Worm (Caenorhabditis elegans) whole organism, early embryonic: ENCODE data around the gene F26A1.7.

ENCODE experiments used
- B0310.2 ChIP-seq: sonication (generic microtip); optimal IDR thresholded peaks from 2 replicates; lab custom pipeline; 2016; ENCODE audit warnings: mild to moderate bottlenecking, missing genetic modification characterization, missing compliant biosample characterization
- F13C5.2 ChIP-seq: sonication (generic microtip); optimal IDR thresholded peaks from 2 replicates; lab custom pipeline; 2017; ENCODE audit warnings: mild to moderate bottlenecking, missing genetic modification characterization, inconsistent platforms, missing compliant biosample characterization
- aly-1 ChIP-seq: sonication (generic microtip); optimal IDR thresholded peaks from 2 replicates; lab custom pipeline; 2016; ENCODE audit warnings: missing genetic modification characterization, missing compliant biosample characterization
- ama-1 ChIP-seq: fragments of 150-350 bp; optimal IDR thresholded peaks from 2 replicates; lab custom pipeline; 2014
- ceh-13 ChIP-seq: fragments of 200-800 bp; sonication (Bioruptor generic); optimal IDR thresholded peaks from 2 replicates; lab custom pipeline; 2018; ENCODE audit warnings: mild to moderate bottlenecking, missing genetic modification characterization, missing compliant biosample characterization
- ceh-36 ChIP-seq: sonication (generic microtip); optimal IDR thresholded peaks from 2 replicates; lab custom pipeline; 2016; ENCODE audit warnings: missing genetic modification characterization, inconsistent platforms, missing compliant biosample characterization
- ets-7 ChIP-seq: sonication (generic microtip); optimal IDR thresholded peaks from 2 replicates; lab custom pipeline; 2016; ENCODE audit warnings: missing genotype, missing genetic modification characterization, missing compliant biosample characterization
- flt-1 ChIP-seq: fragments of 200-800 bp; sonication (Bioruptor generic); IDR thresholded peaks from 2 replicates; pipeline ENCODE4 v1.3.6; 2022; ENCODE audit warnings: missing genetic modification characterization, missing compliant biosample characterization
- hmbx-1 ChIP-seq: sonication (generic microtip); optimal IDR thresholded peaks from 2 replicates; lab custom pipeline; 2016; ENCODE audit warnings: mild to moderate bottlenecking, missing genetic modification characterization, missing compliant biosample characterization
- hmg-4 ChIP-seq: fragments of 200-800 bp; sonication (Bioruptor generic); optimal IDR thresholded peaks from 2 replicates; lab custom pipeline; 2018; ENCODE audit warnings: mild to moderate bottlenecking, missing genetic modification characterization, missing compliant biosample characterization
- hnd-1 ChIP-seq: sonication (generic microtip); optimal IDR thresholded peaks from 2 replicates; lab custom pipeline; 2016; ENCODE audit warnings: missing genetic modification characterization, missing compliant biosample characterization
- pes-1 ChIP-seq: fragments of 200-800 bp; sonication (Bioruptor generic); IDR thresholded peaks from 2 replicates; pipeline ENCODE4 v1.3.6; 2022; ENCODE audit warnings: missing genetic modification reagents, missing genetic modification characterization, missing compliant biosample characterization
- scrt-1 ChIP-seq: fragments of 200-800 bp; sonication (Bioruptor generic); IDR thresholded peaks from 2 replicates; pipeline ENCODE4 v1.3.6; 2022; ENCODE audit warnings: missing genetic modification characterization, missing compliant biosample characterization
- sea-1 ChIP-seq: fragments of 200-800 bp; sonication (Bioruptor generic); conservative IDR thresholded peaks from 2 replicates; pipeline ENCODE4 v1.3.6; 2022; ENCODE audit warnings: missing genetic modification characterization, missing compliant biosample characterization
- tbx-11 ChIP-seq: fragments of 200-800 bp; sonication (Bioruptor generic); IDR thresholded peaks from 2 replicates; pipeline ENCODE4 v1.3.6; 2022; ENCODE audit warnings: missing genetic modification characterization, missing compliant biosample characterization
- tbx-37 ChIP-seq: fragments of 200-800 bp; sonication (Bioruptor generic); conservative IDR thresholded peaks from 2 replicates; pipeline ENCODE4 v1.3.6; 2022; ENCODE audit warnings: missing genetic modification reagents, missing genetic modification characterization, missing compliant biosample characterization
- tra-4 ChIP-seq: sonication (generic microtip); optimal IDR thresholded peaks from 2 replicates; lab custom pipeline; 2017; ENCODE audit warnings: missing genetic modification characterization, missing compliant biosample characterization

F26A1.7 gene

ce11 chrIII:4809526-4810153 is 10.1 kb downstream of the F26A1.7 start, which contains the start of gene pal-1:
Gene pal-1, minus strand, starts transcription at chrIII:4809576.
- TF ChIP-seq ceh-36 (no peak), tbx-37 (GFP tag; lab: Robert Waterston, UW) (no peak), tra-4 (tag; lab: Kevin White, UChicago) (no peak), hmg-4 (GFP tag; lab: Kevin White, UChicago) (no peak), aly-1 (tag; lab: Kevin White, UChicago) (no peak), scrt-1 (GFP tag; lab: Robert Waterston, UW) (no peak), hmbx-1 (tag; lab: Kevin White, UChicago) (no peak), B0310.2 (no peak), sea-1 (GFP tag; lab: Robert Waterston, UW) (no peak), ceh-13 (no peak), ama-1 (lab: Kevin White, UChicago) (no peak), tbx-11 (GFP tag; lab: Robert Waterston, UW) (no peak), pes-1 (GFP tag; lab: Robert Waterston, UW) (no peak), flt-1 (no peak), ets-7 (tag; lab: Kevin White, UChicago) (no peak), F13C5.2 (tag; lab: Kevin White, UChicago) (no peak), hnd-1 (tag; lab: Kevin White, UChicago) (no peak)

ce11 chrIII:4808089-4808488 is 11.7 kb downstream of the F26A1.7 start:
- TF ChIP-seq hnd-1 (tag; lab: Kevin White, UChicago) (no peak), flt-1 (no peak), ama-1 (lab: Kevin White, UChicago) (no peak), aly-1 (tag; lab: Kevin White, UChicago) (no peak), tbx-37 (GFP tag; lab: Robert Waterston, UW) (no peak), ceh-36 (no peak), tra-4 (tag; lab: Kevin White, UChicago) (no peak), F13C5.2 (tag; lab: Kevin White, UChicago) (no peak), sea-1 (GFP tag; lab: Robert Waterston, UW) (no peak), ets-7 (tag; lab: Kevin White, UChicago) (no peak), B0310.2 (no peak), hmg-4 (GFP tag; lab: Kevin White, UChicago) (no peak), tbx-11 (GFP tag; lab: Robert Waterston, UW) (no peak), scrt-1 (GFP tag; lab: Robert Waterston, UW) (no peak), ceh-13 (no peak), hmbx-1 (tag; lab: Kevin White, UChicago) (no peak)

- TF ChIP-seq flt-1 (no peak), tbx-11 (GFP tag; lab: Robert Waterston, UW) (no peak), B0310.2 (no peak), hmg-4 (GFP tag; lab: Kevin White, UChicago) (no peak), tra-4 (tag; lab: Kevin White, UChicago) (no peak), ets-7 (tag; lab: Kevin White, UChicago) (no peak), hnd-1 (tag; lab: Kevin White, UChicago) (no peak), tbx-37 (GFP tag; lab: Robert Waterston, UW) (no peak), ceh-36 (no peak), ama-1 (lab: Kevin White, UChicago) (no peak), F13C5.2 (tag; lab: Kevin White, UChicago) (no peak), pes-1 (GFP tag; lab: Robert Waterston, UW) (no peak), sea-1 (GFP tag; lab: Robert Waterston, UW) (no peak)
Observed at ce11 chrIII:4806345-4806744, 13.4 kb downstream of the F26A1.7 start.

- TF ChIP-seq ceh-36 = no peak
- no peak for TF ChIP-seq sea-1 (GFP tag; lab: Robert Waterston, UW)
- no peak for TF ChIP-seq aly-1 (tag; lab: Kevin White, UChicago)
- no peak for TF ChIP-seq flt-1
- no peak for TF ChIP-seq ama-1 (lab: Kevin White, UChicago)
- TF ChIP-seq hmg-4 (GFP tag; lab: Kevin White, UChicago) = no peak
- TF ChIP-seq tbx-37 (GFP tag; lab: Robert Waterston, UW) = no peak
- TF ChIP-seq scrt-1 (GFP tag; lab: Robert Waterston, UW) = no peak
- TF ChIP-seq pes-1 (GFP tag; lab: Robert Waterston, UW) = no peak
Observed at ce11 chrIII:4802707-4803106, 17.0 kb downstream of the F26A1.7 start, which contains the start of gene metl-5. Gene metl-5, plus strand, starts transcription at chrIII:4803007.

- no peak for TF ChIP-seq scrt-1 (GFP tag; lab: Robert Waterston, UW)
- no peak for TF ChIP-seq tra-4 (tag; lab: Kevin White, UChicago)
- no peak for TF ChIP-seq aly-1 (tag; lab: Kevin White, UChicago)
- TF ChIP-seq F13C5.2 (tag; lab: Kevin White, UChicago) = no peak
- TF ChIP-seq B0310.2 = no peak
- no peak for TF ChIP-seq hmbx-1 (tag; lab: Kevin White, UChicago)
- TF ChIP-seq ceh-36 = no peak
- TF ChIP-seq ceh-13 = no peak
Observed at ce11 chrIII:4796536-4796935, 23.2 kb downstream of the F26A1.7 start, which contains the start of gene tag-325. Gene tag-325, plus strand, starts transcription at chrIII:4796836.

ce11 chrIII:4796039-4796438 is 23.7 kb downstream of the F26A1.7 start:
- TF ChIP-seq tbx-11 (GFP tag; lab: Robert Waterston, UW) (no peak), hmg-4 (GFP tag; lab: Kevin White, UChicago) (peak; percentile 29)

- TF ChIP-seq B0310.2 (no peak), tra-4 (tag; lab: Kevin White, UChicago) (no peak), tbx-11 (GFP tag; lab: Robert Waterston, UW) (no peak), ceh-13 (no peak), sea-1 (GFP tag; lab: Robert Waterston, UW) (no peak), hnd-1 (tag; lab: Kevin White, UChicago) (no peak), flt-1 (no peak), tbx-37 (GFP tag; lab: Robert Waterston, UW) (no peak), pes-1 (GFP tag; lab: Robert Waterston, UW) (no peak), F13C5.2 (tag; lab: Kevin White, UChicago) (no peak), ceh-36 (no peak), ama-1 (lab: Kevin White, UChicago) (no peak), hmg-4 (GFP tag; lab: Kevin White, UChicago) (no peak), scrt-1 (GFP tag; lab: Robert Waterston, UW) (no peak), aly-1 (tag; lab: Kevin White, UChicago) (no peak), ets-7 (tag; lab: Kevin White, UChicago) (no peak), hmbx-1 (tag; lab: Kevin White, UChicago) (no peak)
Observed at ce11 chrIII:4792560-4793136, 27.1 kb downstream of the F26A1.7 start, which contains the start of gene mip-1. Gene mip-1, plus strand, starts transcription at chrIII:4793086.
